Worm (Caenorhabditis elegans): ENCODE measurements around the gene F16H6.8.

- TF ChIP-seq ceh-79 (tag; optimal IDR thresholded peaks at IDR 0.05) (no peak), lir-1 (GFP tag; conservative IDR thresholded peaks at IDR 0.05) (no peak), nfyb-1 (GFP tag; IDR thresholded peaks at IDR 0.05) (no peak), dox-1 (GFP tag; IDR thresholded peaks at IDR 0.05) (no peak), fkh-3 (tag; optimal IDR thresholded peaks at IDR 0.05) (no peak), Y53G8AR.9 (GFP tag; conservative IDR thresholded peaks at IDR 0.05) (no peak), lin-54 (GFP tag; optimal IDR thresholded peaks at IDR 0.05) (no peak), Y56A3A.18 (GFP tag; IDR thresholded peaks at IDR 0.05) (no peak), nfya-1 (tag; optimal IDR thresholded peaks at IDR 0.05; ENCODE audit: borderline replicate concordance, insufficient read depth) (no peak), snpc-4 (GFP tag; optimal IDR thresholded peaks at IDR 0.05) (no peak), snpc-4 (tag; optimal IDR thresholded peaks at IDR 0.05) (no peak), B0019.2 (GFP tag; conservative IDR thresholded peaks at IDR 0.05) (no peak), B0261.1 (tag; optimal IDR thresholded peaks at IDR 0.05) (no peak)
Measured at ce11 chrV:18241328-18241727, 25.3 kb upstream of the F16H6.8 start, which contains the start of gene R10E8.8.
